Worm (Caenorhabditis elegans) whole organism, midembryonic: ENCODE results near the gene F15H10.9.

Source experiments
- T22C8.4 ChIP-seq: fragments of 200-800 bp; sonication (Bioruptor generic); IDR thresholded peaks from 2 replicates; pipeline ENCODE4 v1.3.6; 2022; ENCODE audit warnings: missing genetic modification characterization, missing compliant biosample characterization
- cog-1 ChIP-seq: sonication (generic microtip); optimal IDR thresholded peaks from 2 replicates; lab custom pipeline; 2016; ENCODE audit warnings: missing genetic modification characterization, missing compliant biosample characterization
- flt-1 ChIP-seq: fragments of 200-800 bp; sonication (Bioruptor generic); IDR thresholded peaks from 2 replicates; pipeline ENCODE4 v1.3.6; 2022; ENCODE audit warnings: missing genetic modification characterization, missing compliant biosample characterization
- klf-2 ChIP-seq: fragments of 200-800 bp; sonication (Bioruptor generic); conservative IDR thresholded peaks from 2 replicates; pipeline ENCODE4 v1.3.6; 2022; ENCODE audit warnings: missing genetic modification reagents, missing genetic modification characterization, missing compliant biosample characterization
- med-1 ChIP-seq: sonication (generic microtip); optimal IDR thresholded peaks from 2 replicates; lab custom pipeline; 2017; ENCODE audit warnings: missing genetic modification characterization, mild to moderate bottlenecking, missing compliant biosample characterization, antibody characterized with exemption, missing genetic modification reagents; ENCODE audit not compliant: insufficient read depth
- ref-1 ChIP-seq: fragments of 200-800 bp; sonication (Bioruptor generic); conservative IDR thresholded peaks from 2 replicates; pipeline ENCODE4 v1.3.6; 2022; ENCODE audit warnings: missing genetic modification reagents, missing genetic modification characterization, missing compliant biosample characterization
- tab-1 ChIP-seq: fragments of 200-800 bp; sonication (Bioruptor generic); IDR thresholded peaks from 2 replicates; pipeline ENCODE4 v1.3.6; 2022; ENCODE audit warnings: missing genetic modification characterization, missing compliant biosample characterization
- ztf-23 ChIP-seq: fragments of 200-800 bp; sonication (Bioruptor generic); IDR thresholded peaks from 2 replicates; pipeline ENCODE4 v1.3.6; 2022; ENCODE audit warnings: missing genetic modification reagents, missing genetic modification characterization, missing compliant biosample characterization
- ztf-29 ChIP-seq: fragments of 200-800 bp; sonication (Bioruptor generic); IDR thresholded peaks from 2 replicates; pipeline ENCODE4 v1.3.6; 2022; ENCODE audit warnings: missing genetic modification reagents, missing genetic modification characterization, missing compliant biosample characterization

Gene F15H10.9

DNA sequence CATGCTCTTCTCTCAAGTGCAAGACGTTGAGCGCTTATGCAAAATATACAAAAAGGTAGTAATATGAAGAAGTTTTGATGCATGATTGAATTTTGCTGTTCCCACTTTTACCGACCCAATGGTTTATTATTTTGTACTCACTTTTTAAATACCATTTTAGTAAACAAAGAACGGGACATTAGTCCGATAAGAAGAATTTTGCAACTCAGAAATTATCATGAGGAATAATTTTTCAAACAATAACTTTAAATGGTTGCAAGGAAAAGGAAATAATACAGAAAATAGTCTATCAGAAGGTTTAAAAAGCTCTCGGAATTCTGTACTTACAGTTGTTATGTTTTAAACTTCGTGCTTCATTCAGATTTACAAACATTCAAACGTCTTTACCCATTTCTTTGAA is at the start of gene F15H10.9:
Gene F15H10.9 (minus strand): TSS at position 101 of the 400 bp plus-strand sequence.
- no peak for TF ChIP-seq ztf-23 (GFP tag; lab: Robert Waterston, UW)
- TF ChIP-seq cog-1: no peak
- no peak for TF ChIP-seq T22C8.4
- TF ChIP-seq klf-2: no peak
- TF ChIP-seq med-1: no peak
- TF ChIP-seq ztf-29: no peak
- TF ChIP-seq tab-1: no peak
- no peak for TF ChIP-seq ref-1 (GFP tag; lab: Robert Waterston, UW)
- TF ChIP-seq flt-1 (GFP tag; lab: Robert Waterston, UW): no peak

DNA sequence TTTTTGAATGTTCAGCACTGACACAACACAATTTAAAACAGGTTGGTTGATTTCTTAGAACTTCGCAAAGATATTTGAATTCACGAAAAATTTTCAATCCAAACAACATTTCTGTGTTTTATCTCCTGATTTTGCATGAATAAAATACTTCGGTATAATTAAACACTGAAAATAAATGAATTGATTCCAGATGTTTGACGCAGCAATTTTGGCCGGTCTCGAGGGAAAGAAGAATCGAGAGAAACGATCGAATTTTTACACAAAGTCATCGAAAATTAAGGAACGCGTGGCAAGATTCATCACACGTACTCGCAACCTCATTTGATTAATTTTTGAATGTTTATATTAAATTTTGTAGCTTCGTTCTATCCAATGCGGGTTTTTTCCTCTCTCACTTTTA is 49.6 kb upstream of the F15H10.9 start:
- TF ChIP-seq med-1 (no peak), ztf-23 (GFP tag; lab: Robert Waterston, UW) (no peak), klf-2 (no peak), flt-1 (GFP tag; lab: Robert Waterston, UW) (no peak), tab-1 (no peak), ztf-29 (no peak), ref-1 (GFP tag; lab: Robert Waterston, UW) (no peak), cog-1 (no peak), T22C8.4 (no peak)

DNA sequence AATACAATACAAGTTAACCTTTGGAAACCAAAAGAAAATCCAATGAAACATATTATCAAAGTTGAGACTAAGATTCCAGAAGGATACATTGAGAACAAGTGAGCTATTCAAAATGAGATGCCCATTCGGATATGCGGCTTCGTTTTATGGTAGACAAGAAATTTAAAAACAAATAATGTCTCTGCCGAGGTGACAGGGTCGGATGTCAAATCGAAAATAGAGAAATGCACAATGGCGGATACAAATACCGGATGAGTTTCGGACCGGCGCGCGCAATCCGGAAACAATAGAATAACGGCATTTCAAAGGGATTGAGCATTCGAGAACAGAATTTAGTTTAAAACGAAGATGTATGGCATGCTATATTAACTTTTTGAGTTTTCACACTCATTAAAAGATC is 48.8 kb upstream of the F15H10.9 start, which contains the start of gene F22E12.3:
Gene F22E12.3 (minus strand): TSS at position 101 of the 400 bp plus-strand sequence.
- no peak for TF ChIP-seq cog-1
- no peak for TF ChIP-seq flt-1 (GFP tag; lab: Robert Waterston, UW)
- TF ChIP-seq ref-1 (GFP tag; lab: Robert Waterston, UW): no peak
- no peak for TF ChIP-seq klf-2
- no peak for TF ChIP-seq T22C8.4
- TF ChIP-seq med-1: no peak

DNA sequence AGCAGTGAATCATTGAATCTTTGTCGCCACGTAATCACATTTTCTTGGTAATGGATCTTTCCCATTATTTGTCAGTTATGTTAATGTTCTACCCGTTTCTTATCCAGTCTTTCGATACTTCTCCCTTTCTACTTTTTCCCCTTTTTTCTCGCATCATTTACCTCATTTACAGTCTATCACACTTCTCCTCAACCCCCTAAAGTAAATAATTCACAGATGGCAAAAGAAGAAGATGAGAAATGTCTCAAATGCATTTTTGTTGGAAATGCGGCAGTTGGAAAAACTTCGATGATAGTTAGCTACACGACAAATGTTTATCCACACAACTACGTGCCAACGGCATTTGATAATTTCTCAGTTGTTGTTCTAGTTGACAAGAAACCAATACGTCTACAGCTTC is 47.6 kb upstream of the F15H10.9 start, which contains the start of gene chw-1:
Gene chw-1 (plus strand): TSS at position 217 of the 400 bp plus-strand sequence.
- TF ChIP-seq tab-1 (no peak), ztf-29 (no peak), ztf-23 (GFP tag; lab: Robert Waterston, UW) (no peak), T22C8.4 (no peak), flt-1 (GFP tag; lab: Robert Waterston, UW) (no peak), med-1 (no peak), cog-1 (no peak), klf-2 (no peak), ref-1 (GFP tag; lab: Robert Waterston, UW) (no peak)

DNA sequence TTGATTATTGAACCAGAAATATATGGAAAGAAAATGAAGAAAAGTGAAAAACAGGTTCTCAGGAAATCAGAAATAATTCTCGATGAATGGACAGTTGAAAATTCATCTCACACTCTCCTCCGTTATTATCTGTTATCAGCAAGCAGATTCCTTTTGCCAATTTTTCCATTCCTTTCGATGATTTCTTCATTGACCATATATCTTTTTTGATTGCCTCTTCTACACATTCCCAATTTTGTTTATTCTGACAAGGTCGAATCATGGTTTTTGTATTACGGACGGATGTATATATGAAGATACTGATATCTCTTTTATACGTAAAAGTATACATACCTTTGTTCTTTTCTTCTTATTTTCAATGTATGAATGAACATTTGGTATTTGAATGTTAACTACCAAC is 46.2 kb upstream of the F15H10.9 start:
- no peak for TF ChIP-seq ztf-29
- no peak for TF ChIP-seq ref-1 (GFP tag; lab: Robert Waterston, UW)
- no peak for TF ChIP-seq flt-1 (GFP tag; lab: Robert Waterston, UW)
- no peak for TF ChIP-seq med-1
- no peak for TF ChIP-seq klf-2
- TF ChIP-seq T22C8.4: no peak

DNA sequence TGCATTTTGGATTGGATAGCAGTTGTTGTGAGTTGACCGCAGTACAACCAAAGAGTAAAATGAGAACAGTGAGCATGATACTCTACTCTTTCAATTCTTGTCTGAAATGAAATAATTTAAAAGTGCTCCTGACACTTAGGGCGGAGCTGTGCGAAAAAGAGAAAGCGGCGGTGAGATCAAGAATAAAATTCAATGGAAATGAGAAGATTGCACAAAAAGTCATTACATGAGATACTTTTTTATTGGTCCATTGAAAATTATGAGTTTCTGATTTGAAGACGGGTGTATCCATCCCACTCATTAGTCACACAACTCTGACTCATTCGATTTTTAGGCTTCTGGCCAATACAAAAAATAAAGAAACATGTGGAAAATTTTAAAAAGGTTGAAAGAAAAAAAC is 42.7 kb upstream of the F15H10.9 start, which contains the start of gene F22E12.1:
Gene F22E12.1 (minus strand): TSS at position 101 of the 400 bp plus-strand sequence.
- TF ChIP-seq med-1: no peak
- TF ChIP-seq flt-1 (GFP tag; lab: Robert Waterston, UW): no peak
- no peak for TF ChIP-seq ztf-23 (GFP tag; lab: Robert Waterston, UW)
- TF ChIP-seq cog-1: no peak
- TF ChIP-seq klf-2: no peak
- no peak for TF ChIP-seq ztf-29
- no peak for TF ChIP-seq tab-1
- no peak for TF ChIP-seq T22C8.4
- no peak for TF ChIP-seq ref-1 (GFP tag; lab: Robert Waterston, UW)

DNA sequence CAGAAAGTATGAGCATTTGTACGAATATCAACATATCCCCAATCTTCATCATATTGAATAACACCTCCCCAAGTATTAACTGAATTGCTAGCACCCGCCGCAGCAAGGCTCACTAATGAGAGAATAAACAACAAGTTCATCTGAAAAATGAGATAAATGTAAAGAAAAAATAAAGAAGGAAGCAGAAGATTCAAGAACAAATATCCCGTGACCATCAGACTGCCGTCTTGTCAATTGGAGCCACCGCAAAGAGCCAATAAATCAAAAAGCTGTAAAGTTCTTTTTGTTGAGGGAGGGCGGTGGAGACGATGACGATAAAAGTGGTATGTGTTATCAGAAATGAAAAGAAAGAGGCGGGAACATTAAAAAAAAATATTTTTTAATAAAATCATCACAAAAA is 39.0 kb upstream of the F15H10.9 start, which contains the start of gene Y32F6A.5:
Gene Y32F6A.5 (minus strand): TSS at position 140 of the 400 bp plus-strand sequence.
- TF ChIP-seq ztf-29 (no peak), cog-1 (no peak), flt-1 (GFP tag; lab: Robert Waterston, UW) (no peak), ref-1 (GFP tag; lab: Robert Waterston, UW) (no peak), med-1 (no peak), T22C8.4 (no peak), ztf-23 (GFP tag; lab: Robert Waterston, UW) (no peak), tab-1 (no peak), klf-2 (no peak)

DNA sequence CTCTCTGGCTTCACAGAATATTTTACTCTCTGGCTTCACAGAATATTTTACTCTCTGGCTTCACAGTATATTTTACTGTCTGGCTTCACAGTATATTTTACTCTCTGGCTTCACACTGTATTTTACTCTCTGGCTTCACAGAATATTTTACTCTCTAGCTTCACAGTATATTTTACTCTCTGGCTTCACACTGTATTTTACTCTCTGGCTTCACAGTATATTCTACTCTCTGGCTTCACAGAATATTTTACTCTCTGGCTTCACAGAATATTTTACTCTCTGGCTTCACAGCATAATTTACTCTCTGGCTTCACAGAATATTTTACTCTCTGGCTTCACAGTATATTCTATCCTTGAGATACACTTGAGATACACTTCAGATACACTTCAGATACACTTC is 35.8 kb upstream of the F15H10.9 start:
- peak; percentile 61; the same call in 1 of the 2 replicates for TF ChIP-seq ref-1 (GFP tag; lab: Robert Waterston, UW)
- peak; percentile 90 for TF ChIP-seq flt-1 (GFP tag; lab: Robert Waterston, UW)
- peak; percentile 85 for TF ChIP-seq ztf-23 (GFP tag; lab: Robert Waterston, UW)
- TF ChIP-seq klf-2: peak; percentile 89

DNA sequence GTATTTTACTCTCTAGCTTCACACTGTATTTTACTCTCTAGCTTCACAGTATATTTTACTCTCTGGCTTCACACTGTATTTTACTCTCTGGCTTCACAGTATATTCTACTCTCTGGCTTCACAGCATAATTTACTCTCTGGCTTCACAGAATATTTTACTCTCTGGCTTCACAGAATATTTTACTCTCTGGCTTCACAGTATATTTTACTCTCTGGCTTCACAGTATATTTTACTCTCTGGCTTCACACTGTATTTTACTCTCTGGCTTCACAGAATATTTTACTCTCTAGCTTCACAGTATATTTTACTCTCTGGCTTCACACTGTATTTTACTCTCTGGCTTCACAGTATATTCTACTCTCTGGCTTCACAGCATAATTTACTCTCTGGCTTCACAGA is 35.4 kb upstream of the F15H10.9 start:
- TF ChIP-seq ref-1 (GFP tag; lab: Robert Waterston, UW): 0 out of 2 replicates have a peak, but pooled peaks have one; percentile 7

- TF ChIP-seq flt-1 (GFP tag; lab: Robert Waterston, UW) (peak; percentile 60; the same call in 1 of the 2 replicates), tab-1 (0 out of 2 replicates have a peak, but pooled peaks have one; percentile 6), ztf-23 (GFP tag; lab: Robert Waterston, UW) (peak; percentile 54; the same call in 1 of the 2 replicates), ztf-29 (peak; percentile 51; the same call in 1 of the 2 replicates), ref-1 (GFP tag; lab: Robert Waterston, UW) (0 out of 2 replicates have a peak, but pooled peaks have one; percentile 53)
Measured at ce11 chrV:10449302-10449701, 34.8 kb upstream of the F15H10.9 start.

ce11 chrV:10441135-10442024 is 26.9 kb upstream of the F15H10.9 start, which contains the start of gene pap-1:
pap-1 (plus strand) TSS chrV:10441974.
- TF ChIP-seq T22C8.4 (peak; percentile 73), klf-2 (no peak), cog-1 (no peak)
